Worm (Caenorhabditis elegans): ENCODE measurements around the gene sri-77.
"Not testable (repeated sequence)": the region's sequence is repeated elsewhere in the genome, so short reads cannot be mapped to it uniquely, and the experiment has no call there.

sri-77 gene

DNA sequence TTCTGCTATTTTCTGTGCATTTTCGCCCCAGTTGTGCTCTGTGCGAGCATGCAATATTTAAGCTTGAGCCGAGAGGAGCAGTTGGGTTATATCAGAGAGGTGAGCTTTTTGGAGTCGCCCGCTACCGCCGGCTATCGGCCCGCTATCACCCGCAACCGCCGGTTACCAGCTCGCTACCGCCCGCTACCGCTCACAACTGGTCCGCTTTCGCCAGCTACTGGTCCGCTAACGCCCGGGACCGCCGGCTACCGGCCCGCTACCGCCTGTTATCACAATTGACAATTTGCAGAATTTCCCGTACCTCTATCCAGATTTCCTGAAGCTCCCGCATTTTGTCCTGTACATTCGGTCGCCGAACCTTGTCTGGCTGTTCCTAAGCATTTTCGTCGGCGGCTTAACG, 23.2 kb upstream of the sri-77 start:
- no peak for TF ChIP-seq C16A3.4 (tag; optimal IDR thresholded peaks at IDR 0.05)
- no peak for TF ChIP-seq fkh-4 (tag; optimal IDR thresholded peaks at IDR 0.05; ENCODE audit: borderline replicate concordance)
- no peak for TF ChIP-seq ces-1 (GFP tag; optimal IDR thresholded peaks at IDR 0.05)
- no peak for TF ChIP-seq unc-62 (GFP tag; optimal IDR thresholded peaks at IDR 0.05)
- no peak for TF ChIP-seq egl-27 (tag; optimal IDR thresholded peaks at IDR 0.05)
- TF ChIP-seq irx-1 (tag; optimal IDR thresholded peaks at IDR 0.05) = no peak

DNA sequence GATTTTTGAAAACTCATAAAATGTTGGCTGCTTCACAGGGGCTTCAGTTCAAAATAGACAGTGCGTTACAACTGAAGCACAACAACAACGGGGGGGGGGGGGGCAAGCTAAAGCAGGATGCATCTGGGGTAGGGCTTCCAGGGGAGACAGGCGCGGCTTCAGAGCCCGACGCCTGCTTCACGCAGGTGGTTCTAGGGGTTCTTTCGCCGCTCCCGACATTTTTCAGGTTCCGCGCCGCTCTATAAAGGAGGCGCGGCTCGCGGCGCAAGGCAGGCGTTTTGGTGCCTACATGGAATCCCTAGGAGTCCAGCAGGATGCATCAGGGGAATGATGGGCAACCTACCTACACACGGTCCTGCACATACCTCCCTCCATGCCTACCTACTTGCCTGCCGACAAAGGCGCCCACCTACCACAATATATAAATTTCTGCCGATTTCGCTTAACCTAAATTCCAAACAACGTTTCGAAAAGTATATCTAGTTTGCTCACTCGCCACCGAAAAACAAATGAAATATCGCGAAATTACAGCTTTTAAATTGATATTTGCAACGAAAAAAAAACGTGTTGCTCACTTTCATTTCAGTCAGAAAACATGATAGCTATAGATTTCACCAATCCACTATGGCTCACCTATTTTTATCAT, 22.1 kb upstream of the sri-77 start, which contains the start of gene sri-71:
Gene sri-71 (plus strand): TSS at position 596 of the 646 bp plus-strand sequence.
- TF ChIP-seq fkh-10 (GFP tag; optimal IDR thresholded peaks at IDR 0.05) (no peak), zag-1 (tag; optimal IDR thresholded peaks at IDR 0.05) (no peak), ets-5 (GFP tag; IDR thresholded peaks at IDR 0.05) (no peak), nhr-28 (tag; optimal IDR thresholded peaks at IDR 0.05) (no peak), efl-1 (optimal IDR thresholded peaks at IDR 0.05) (no peak), efl-1 (GFP tag; optimal IDR thresholded peaks at IDR 0.05 in 1 of 2) (peak in 1 of 2 experiments; percentile 60), ceh-63 (GFP tag; optimal IDR thresholded peaks at IDR 0.05) (no peak), snu-23 (GFP tag; optimal IDR thresholded peaks at IDR 0.05) (no peak)

DNA sequence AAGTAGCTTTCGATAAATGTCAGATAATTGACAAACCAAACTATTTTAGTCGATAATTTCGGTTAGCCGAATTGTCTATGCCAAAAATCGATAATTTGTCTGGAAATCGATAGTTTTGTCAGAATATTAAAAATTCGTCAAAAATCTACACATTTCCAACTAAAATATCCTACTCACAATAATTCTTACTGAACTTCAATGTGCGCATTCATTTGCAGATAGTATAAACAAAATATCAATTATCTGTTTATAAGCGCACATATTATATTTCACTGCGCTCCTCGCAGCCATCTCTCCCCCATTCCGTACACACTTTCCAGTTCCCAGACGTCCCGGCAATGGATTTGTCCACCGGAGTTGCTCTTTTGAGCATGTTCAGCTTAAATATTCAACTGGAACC, 19.6 kb upstream of the sri-77 start, which contains the start of gene lgc-28:
Gene lgc-28 (plus strand): TSS at position 301 of the 400 bp plus-strand sequence.
- no peak for TF ChIP-seq skn-1 (tag; optimal IDR thresholded peaks at IDR 0.05)
- TF ChIP-seq alr-1 (tag; optimal IDR thresholded peaks at IDR 0.05; ENCODE audit: borderline replicate concordance) = no peak

DNA sequence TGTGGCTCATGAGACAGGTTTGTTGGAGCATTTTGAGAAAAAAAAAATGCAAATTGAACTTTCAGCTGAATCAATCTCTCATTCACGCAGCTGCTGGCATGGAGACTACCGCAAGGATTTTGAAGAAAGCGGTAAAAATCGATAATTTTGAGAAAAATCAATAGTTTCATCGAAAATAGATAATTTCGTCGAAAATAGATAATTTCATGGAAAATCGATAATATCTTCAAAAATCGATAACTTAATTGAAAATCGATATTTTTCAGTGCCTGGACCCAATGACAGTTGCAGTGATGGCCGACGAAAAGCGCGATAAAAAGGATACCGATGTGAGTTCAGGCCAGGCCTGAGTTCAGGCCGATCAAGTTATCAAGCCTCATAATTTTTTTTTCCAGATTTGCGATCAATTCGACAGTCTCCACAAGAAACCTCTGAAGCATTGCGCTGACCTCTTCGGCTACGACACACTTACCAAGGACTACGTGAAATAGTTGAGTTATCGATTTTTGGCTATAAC, 17.8 kb upstream of the sri-77 start, which contains the start of gene D2062.4:
Gene D2062.4 (plus strand): TSS at position 467 of the 517 bp plus-strand sequence.
- not testable (repeated sequence) for TF ChIP-seq efl-3 (GFP tag; optimal IDR thresholded peaks at IDR 0.05); lin-15B (tag; optimal IDR thresholded peaks at IDR 0.05); sox-4 (tag; optimal IDR thresholded peaks at IDR 0.05)

DNA sequence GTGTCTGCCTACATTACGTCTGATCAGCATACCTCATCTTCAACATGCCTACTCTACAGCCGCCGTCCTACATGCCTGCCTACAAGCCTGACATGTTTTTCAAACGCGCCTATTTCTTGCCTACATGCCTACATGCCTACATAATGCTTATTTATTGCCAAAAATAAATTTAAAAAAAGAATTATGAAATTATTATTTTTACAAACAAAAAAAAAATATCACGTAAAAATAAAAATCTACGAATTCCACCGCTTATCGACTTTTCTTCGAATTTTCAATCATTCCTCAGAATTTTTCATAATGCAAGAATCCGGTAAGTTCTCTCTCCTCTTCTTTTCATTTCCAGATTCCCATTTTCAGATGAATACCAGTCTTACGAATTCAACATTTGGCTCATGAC, 17.3 kb upstream of the sri-77 start, which contains the start of gene D2062.5:
Gene D2062.5 (plus strand): TSS at position 301 of the 400 bp plus-strand sequence.
- TF ChIP-seq lin-15B (tag; optimal IDR thresholded peaks at IDR 0.05) = no peak
- no peak for TF ChIP-seq fkh-10 (GFP tag; optimal IDR thresholded peaks at IDR 0.05)
- no peak for TF ChIP-seq pax-3 (tag; optimal IDR thresholded peaks at IDR 0.05)
- TF ChIP-seq ztf-11 (tag; optimal IDR thresholded peaks at IDR 0.05) = no peak
- no peak for TF ChIP-seq hlh-4 (tag; optimal IDR thresholded peaks at IDR 0.05)
- TF ChIP-seq zag-1 (tag; optimal IDR thresholded peaks at IDR 0.05) = no peak
- TF ChIP-seq fkh-4 (tag; optimal IDR thresholded peaks at IDR 0.05; ENCODE audit: borderline replicate concordance) = no peak
- no peak for TF ChIP-seq egl-13 (tag; optimal IDR thresholded peaks at IDR 0.05)
- no peak for TF ChIP-seq snpc-4 (tag; optimal IDR thresholded peaks at IDR 0.05)
- no peak for TF ChIP-seq C34B4.2 (tag; optimal IDR thresholded peaks at IDR 0.05)
- no peak for TF ChIP-seq sup-37 (GFP tag; optimal IDR thresholded peaks at IDR 0.05)
- no peak for TF ChIP-seq tlp-1 (tag; optimal IDR thresholded peaks at IDR 0.05)
- TF ChIP-seq grh-1 (GFP tag; IDR thresholded peaks at IDR 0.05) = no peak
- TF ChIP-seq ceh-63 (GFP tag; optimal IDR thresholded peaks at IDR 0.05) = no peak
- TF ChIP-seq unc-130 (tag; optimal IDR thresholded peaks at IDR 0.05) = no peak
- no peak for TF ChIP-seq nhr-20 (tag; optimal IDR thresholded peaks at IDR 0.05)
- TF ChIP-seq nhr-71 (tag; optimal IDR thresholded peaks at IDR 0.05) = no peak
- no peak for TF ChIP-seq zip-4 (GFP tag; optimal IDR thresholded peaks at IDR 0.05)
- TF ChIP-seq egl-27 (tag; optimal IDR thresholded peaks at IDR 0.05) = no peak
- TF ChIP-seq nhr-12 (tag; optimal IDR thresholded peaks at IDR 0.05) = no peak
